Fruit fly (Drosophila melanogaster) whole organism, embryonic: ENCODE results near the gene Oseg1.
A peak's percentile ranks its signal among the peaks of the same experiment; 100 is the strongest.

Experiments
- ATbp ChIP-seq: fragments of 200-800 bp; sonication (Bioruptor generic); optimal IDR thresholded peaks from 2 replicates; lab custom pipeline; 2017; ENCODE audit warnings: missing biosample characterization, mild to moderate bottlenecking, missing genetic modification characterization, missing genetic modification reagents
- Asciz ChIP-seq: fragments of 200-800 bp; sonication (Bioruptor generic); optimal IDR thresholded peaks from 2 replicates; lab custom pipeline; 2017; ENCODE audit warnings: missing biosample characterization, mild to moderate bottlenecking, missing genetic modification characterization, missing genetic modification reagents
- Awh ChIP-seq: fragments of 200-800 bp; sonication (Bioruptor generic); IDR thresholded peaks from 2 replicates; pipeline ENCODE4, ENCODE4 v1.3.6; 2022; ENCODE audit warnings: missing biosample characterization, missing genetic modification characterization
- Blimp-1 ChIP-seq: fragments of 200-800 bp; sonication (Bioruptor generic); optimal IDR thresholded peaks from 3 replicates; lab custom pipeline; 2018; ENCODE audit warnings: missing biosample characterization, missing genetic modification characterization, mild to moderate bottlenecking, moderate library complexity, missing genetic modification reagents
- Bteb2 ChIP-seq: fragments of 200-800 bp; sonication (Bioruptor generic); optimal IDR thresholded peaks from 2 replicates; lab custom pipeline; 2016; ENCODE audit warnings: missing biosample characterization, missing genetic modification characterization
- CG11247 ChIP-seq: fragments of 200-800 bp; sonication (Bioruptor generic); IDR thresholded peaks from 2 replicates; pipeline ENCODE4 v1.3.6; 2022; ENCODE audit warnings: missing biosample characterization, missing genetic modification characterization
- CG12219 ChIP-seq: fragments of 200-800 bp; sonication (Bioruptor generic); optimal IDR thresholded peaks from 3 replicates; lab custom pipeline; 2018; ENCODE audit warnings: missing biosample characterization, mild to moderate bottlenecking, missing genetic modification characterization
- CG15269 ChIP-seq: fragments of 200-800 bp; sonication (Bioruptor generic); optimal IDR thresholded peaks from 2 replicates; lab custom pipeline; 2018; ENCODE audit warnings: missing biosample characterization, mild to moderate bottlenecking, missing genetic modification characterization, moderate library complexity
- CG15601 ChIP-seq: fragments of 200-800 bp; sonication (Bioruptor generic); optimal IDR thresholded peaks from 3 replicates; lab custom pipeline; 2019; ENCODE audit warnings: missing biosample characterization, mild to moderate bottlenecking, missing genetic modification characterization, moderate library complexity
- CG17912 ChIP-seq: fragments of 200-800 bp; sonication (Bioruptor generic); optimal IDR thresholded peaks from 2 replicates; lab custom pipeline; 2018; ENCODE audit warnings: missing biosample characterization, mild to moderate bottlenecking, missing genetic modification characterization
- CG18262 ChIP-seq: fragments of 200-800 bp; optimal IDR thresholded peaks from 3 replicates; lab custom pipeline; 2019; ENCODE audit warnings: missing biosample characterization, mild to moderate bottlenecking, missing genetic modification characterization, moderate library complexity
- CG2202 ChIP-seq: fragments of 200-800 bp; sonication (Bioruptor generic); optimal IDR thresholded peaks from 2 replicates; lab custom pipeline; 2018; ENCODE audit warnings: missing biosample characterization, mild to moderate bottlenecking, missing genetic modification characterization
- CG2875 ChIP-seq: fragments of 200-800 bp; sonication (Bioruptor generic); optimal IDR thresholded peaks from 2 replicates; lab custom pipeline; 2017; ENCODE audit warnings: missing biosample characterization, mild to moderate bottlenecking, missing genetic modification characterization, missing genetic modification reagents
- CG3163 ChIP-seq: fragments of 200-800 bp; sonication (Bioruptor generic); optimal IDR thresholded peaks from 3 replicates; lab custom pipeline; 2016; ENCODE audit warnings: missing biosample characterization, missing genetic modification characterization
- CG3281 ChIP-seq: fragments of 200-800 bp; sonication (Bioruptor generic); optimal IDR thresholded peaks from 3 replicates; lab custom pipeline; 2017; ENCODE audit warnings: missing biosample characterization, mild to moderate bottlenecking, missing genetic modification characterization
- CG4404 ChIP-seq: fragments of 200-800 bp; sonication (Bioruptor generic); IDR thresholded peaks from 2 replicates; pipeline ENCODE4 v1.3.6; 2022; ENCODE audit warnings: missing biosample characterization, missing genetic modification characterization
- CG4707 ChIP-seq: fragments of 200-800 bp; sonication (Bioruptor generic); optimal IDR thresholded peaks from 2 replicates; lab custom pipeline; 2018; ENCODE audit warnings: missing biosample characterization, mild to moderate bottlenecking, missing genetic modification characterization, moderate library complexity
- CG6654 ChIP-seq: fragments of 200-800 bp; sonication (Bioruptor generic); optimal IDR thresholded peaks from 2 replicates; lab custom pipeline; 2017; ENCODE audit warnings: missing biosample characterization, mild to moderate bottlenecking, missing genetic modification characterization
- CG8388 ChIP-seq: fragments of 200-800 bp; sonication (Bioruptor generic); optimal IDR thresholded peaks from 2 replicates; lab custom pipeline; 2019; ENCODE audit warnings: missing biosample characterization, mild to moderate bottlenecking, missing genetic modification characterization, moderate library complexity
- D ChIP-seq, 2 experiments: fragments of 200-800 bp in 1 of 2; fragments of >200 bp in 1 of 2; sonication (Bioruptor generic) in 1 of 2; optimal IDR thresholded peaks; 2 replicates in 1 of 2; 3 replicates in 1 of 2; lab custom pipeline; 2017; ENCODE audit warnings: mild to moderate bottlenecking in 1 of 2, missing biosample characterization in 1 of 2, missing genetic modification characterization in 1 of 2, missing genetic modification reagents in 1 of 2
- Ets65A ChIP-seq: fragments of 200-800 bp; sonication (Bioruptor generic); peaks from one replicate; lab custom pipeline; 2016; ENCODE audit warnings: missing biosample characterization, missing genetic modification characterization
- HLHmδ ChIP-seq: fragments of 200-800 bp; sonication (Bioruptor generic); optimal IDR thresholded peaks from 2 replicates; lab custom pipeline; 2018; ENCODE audit warnings: missing biosample characterization, mild to moderate bottlenecking, missing genetic modification characterization, moderate library complexity
- Hand ChIP-seq: fragments of 200-800 bp; sonication (Bioruptor generic); optimal IDR thresholded peaks from 2 replicates; lab custom pipeline; 2017; ENCODE audit warnings: mild to moderate bottlenecking, missing biosample characterization, missing genetic modification reagents, missing genetic modification characterization
- Hr78 ChIP-seq, 2 experiments: fragments of 200-800 bp in 1 of 2; fragments of >200 bp in 1 of 2; sonication (Bioruptor generic) in 1 of 2; optimal IDR thresholded peaks; 2 replicates each; lab custom pipeline; 2017 to 2019; ENCODE audit warnings: missing biosample characterization in 2 of 2, missing genetic modification characterization in 2 of 2, mild to moderate bottlenecking in 1 of 2, moderate library complexity in 1 of 2
- Hsf ChIP-seq: fragments of 200-800 bp; sonication (Bioruptor generic); optimal IDR thresholded peaks from 3 replicates; lab custom pipeline; 2016; ENCODE audit warnings: missing biosample characterization, missing genetic modification characterization
- Lpt ChIP-seq: fragments of >200 bp; optimal IDR thresholded peaks from 2 replicates; lab custom pipeline; 2018; ENCODE audit warnings: missing biosample characterization, missing genetic modification characterization
- NFAT ChIP-seq: fragments of 200-800 bp; sonication (Bioruptor generic); IDR thresholded peaks from 2 replicates; pipeline ENCODE4 v1.3.6; 2022; ENCODE audit warnings: missing biosample characterization, missing genetic modification characterization
- Sox100B ChIP-seq: fragments of 200-800 bp; sonication (Bioruptor generic); optimal IDR thresholded peaks from 3 replicates; lab custom pipeline; 2018; ENCODE audit warnings: missing biosample characterization, mild to moderate bottlenecking, missing genetic modification characterization
- ato ChIP-seq: fragments of 200-800 bp; sonication (Bioruptor generic); IDR thresholded peaks from 2 replicates; pipeline ENCODE4 v1.3.6; 2022; ENCODE audit warnings: missing biosample characterization, missing genetic modification characterization; ENCODE audit not compliant: partially characterized antibody
- bsh ChIP-seq, 2 experiments: fragments of 200-800 bp; sonication (Bioruptor generic); optimal IDR thresholded peaks; 2 replicates each; lab custom pipeline; 2017 to 2018; ENCODE audit warnings: mild to moderate bottlenecking in 2 of 2, missing biosample characterization in 2 of 2, missing genetic modification characterization in 2 of 2, moderate library complexity in 1 of 2
- chm ChIP-seq: fragments of 200-800 bp; sonication (Bioruptor generic); IDR thresholded peaks from 2 replicates; pipeline ENCODE4 v1.3.6; 2022; ENCODE audit warnings: missing biosample characterization, missing genetic modification characterization
- ci ChIP-seq: fragments of 200-800 bp; sonication (Bioruptor generic); IDR thresholded peaks from 3 replicates; pipeline ENCODE4 v1.3.6; 2022; ENCODE audit warnings: missing biosample characterization, missing genetic modification characterization
- fd64A ChIP-seq: fragments of 200-800 bp; sonication (Bioruptor generic); optimal IDR thresholded peaks from 3 replicates; lab custom pipeline; 2018; ENCODE audit warnings: missing biosample characterization, mild to moderate bottlenecking, missing genetic modification characterization
- gsb-n ChIP-seq: fragments of 200-800 bp; sonication (Bioruptor generic); optimal IDR thresholded peaks from 3 replicates; lab custom pipeline; 2018; ENCODE audit warnings: missing biosample characterization, mild to moderate bottlenecking, missing genetic modification characterization
- kah ChIP-seq: fragments of 200-800 bp; sonication (Bioruptor generic); optimal IDR thresholded peaks from 2 replicates; lab custom pipeline; 2018; ENCODE audit warnings: missing biosample characterization, mild to moderate bottlenecking, missing genetic modification characterization
- kni ChIP-seq: fragments of 200-800 bp; sonication (Bioruptor generic); optimal IDR thresholded peaks from 3 replicates; lab custom pipeline; 2017; ENCODE audit warnings: mild to moderate bottlenecking, missing biosample characterization, missing genetic modification reagents, missing genetic modification characterization
- lmd ChIP-seq: fragments of 200-800 bp; sonication (Bioruptor generic); IDR thresholded peaks from 2 replicates; pipeline ENCODE4 v1.3.6; 2022; ENCODE audit warnings: missing biosample characterization, missing genetic modification characterization
- lola ChIP-seq, 3 experiments: fragments of >200 bp in 2 of 3; fragments of 200-800 bp in 1 of 3; sonication (Bioruptor generic) in 1 of 3; optimal IDR thresholded peaks; 2 replicates each; lab custom pipeline; 2017 to 2019; ENCODE audit warnings: missing biosample characterization in 3 of 3, missing genetic modification characterization in 3 of 3, mild to moderate bottlenecking in 1 of 3, moderate library complexity in 1 of 3
- org-1 ChIP-seq: fragments of 200-800 bp; sonication (Bioruptor generic); optimal IDR thresholded peaks from 2 replicates; lab custom pipeline; 2017; ENCODE audit warnings: missing biosample characterization, missing genetic modification characterization
- p53 ChIP-seq: fragments of 200-800 bp; sonication (Bioruptor generic); optimal IDR thresholded peaks from 2 replicates; lab custom pipeline; 2016; ENCODE audit warnings: missing biosample characterization, missing genetic modification characterization
- prd ChIP-seq, 3 experiments: fragments of >200 bp in 2 of 3; fragments of 200-800 bp in 1 of 3; sonication (Bioruptor generic) in 1 of 3; optimal IDR thresholded peaks in 2 of 3; IDR thresholded peaks in 1 of 3; 2 replicates in 2 of 3; 3 replicates in 1 of 3; pipeline versions ENCODE4 v1.3.6 to Lab custom; 2017 to 2022; ENCODE audit warnings: missing biosample characterization in 1 of 3, missing genetic modification characterization in 1 of 3
- pros ChIP-seq: fragments of 200-800 bp; sonication (Bioruptor generic); optimal IDR thresholded peaks from 3 replicates; lab custom pipeline; 2019; ENCODE audit warnings: missing biosample characterization, mild to moderate bottlenecking, missing genetic modification characterization, moderate library complexity
- run ChIP-seq: fragments of 200-800 bp; sonication (Bioruptor generic); optimal IDR thresholded peaks from 3 replicates; lab custom pipeline; 2018; ENCODE audit warnings: missing biosample characterization, mild to moderate bottlenecking, missing genetic modification characterization
- sd ChIP-seq: fragments of 200-800 bp; sonication (Bioruptor generic); optimal IDR thresholded peaks from 3 replicates; lab custom pipeline; 2018; ENCODE audit warnings: missing biosample characterization, mild to moderate bottlenecking, missing genetic modification characterization, moderate library complexity
- sens ChIP-seq: fragments of 200-800 bp; sonication (Bioruptor generic); peaks from one replicate; lab custom pipeline; 2016; ENCODE audit warnings: missing biosample characterization, missing genetic modification characterization
- slbo ChIP-seq: fragments of 200-800 bp; sonication (Bioruptor generic); IDR thresholded peaks from 2 replicates; pipeline ENCODE4 v1.3.6; 2022; ENCODE audit warnings: missing biosample characterization, missing genetic modification characterization
- sqz ChIP-seq: fragments of 200-800 bp; sonication (Bioruptor generic); optimal IDR thresholded peaks from 3 replicates; lab custom pipeline; 2018; ENCODE audit warnings: missing biosample characterization, mild to moderate bottlenecking, missing genetic modification characterization
- tup ChIP-seq: fragments of 200-800 bp; sonication (Bioruptor generic); optimal IDR thresholded peaks from 2 replicates; lab custom pipeline; 2016; ENCODE audit warnings: missing biosample characterization, mild to moderate bottlenecking, missing genetic modification characterization, moderate library complexity
- unpg ChIP-seq: fragments of 200-800 bp; sonication (Bioruptor generic); optimal IDR thresholded peaks from 3 replicates; lab custom pipeline; 2018; ENCODE audit warnings: missing biosample characterization, mild to moderate bottlenecking, missing genetic modification characterization, moderate library complexity

Oseg1 gene

dm6 chr3L:8379161-8379560 is 33.5 kb downstream of the Oseg1 start (continued):
- TF ChIP-seq CG17912 (GFP tag; lab: Kevin White, UChicago): no peak
- TF ChIP-seq ci (GFP tag; lab: Robert Waterston, UW): peak; percentile 50; the same call in 2 of the 3 replicates
- no peak for TF ChIP-seq kah
- TF ChIP-seq CG8388 (GFP tag; lab: Kevin White, UChicago): peak; percentile 26
- TF ChIP-seq lola (GFP tag; optimal IDR thresholded peaks at IDR 0.05; lab: Kevin White, UChicago): peak in 1 of 3 experiments; percentile 9
- peak; percentile 27; the same call in 1 of the 2 replicates for TF ChIP-seq chm
- TF ChIP-seq Bteb2 (GFP tag; lab: Kevin White, UChicago): no peak
- peak; percentile 34 for TF ChIP-seq CG15601 (tag; lab: Kevin White, UChicago)
- peak; percentile 27; the same call in 1 of the 2 replicates for TF ChIP-seq slbo (GFP tag; lab: Robert Waterston, UW)
- TF ChIP-seq org-1: no peak
- TF ChIP-seq CG18262 (tag; lab: Kevin White, UChicago): peak; percentile 7
- TF ChIP-seq Awh (GFP tag; lab: Robert Waterston, UW): 0 out of 2 replicates have a peak, but pooled peaks have one; percentile 11
- peak; percentile 21 for TF ChIP-seq CG4707
- TF ChIP-seq D (optimal IDR thresholded peaks at IDR 0.05; lab: Kevin White, UChicago): no peak
- no peak for TF ChIP-seq D (GFP tag; optimal IDR thresholded peaks at IDR 0.05; lab: Kevin White, UChicago)
- peak; percentile 57 for TF ChIP-seq ATbp
- peak; percentile 15 for TF ChIP-seq unpg (GFP tag; lab: Kevin White, UChicago)
- TF ChIP-seq gsb-n (tag; lab: Kevin White, UChicago): peak; percentile 59
- peak; percentile 49 for TF ChIP-seq CG2202
- peak; percentile 48 for TF ChIP-seq kni (GFP tag; lab: Kevin White, UChicago)
- TF ChIP-seq Asciz (GFP tag; lab: Kevin White, UChicago): peak; percentile 7
- TF ChIP-seq lmd (GFP tag; lab: Robert Waterston, UW): no peak
- TF ChIP-seq NFAT (GFP tag; lab: Robert Waterston, UW): no peak
- peak; percentile 55 for TF ChIP-seq HLHmδ (GFP tag; lab: Kevin White, UChicago)
- TF ChIP-seq fd64A (GFP tag; lab: Kevin White, UChicago): peak; percentile 55
- TF ChIP-seq ato (GFP tag; lab: Robert Waterston, UW): no peak
- no peak for TF ChIP-seq CG3281 (GFP tag; lab: Kevin White, UChicago)
- no peak for TF ChIP-seq Sox100B (GFP tag; lab: Kevin White, UChicago)

dm6 chr3L:8374107-8374506 is 38.5 kb downstream of the Oseg1 start:
- TF ChIP-seq bsh (GFP tag; optimal IDR thresholded peaks at IDR 0.05; lab: Kevin White, UChicago) (no peak), prd (optimal IDR thresholded peaks at IDR 0.05; lab: Kevin White, UChicago) (no peak), prd (GFP tag; IDR thresholded peaks at IDR 0.05; lab: Robert Waterston, UW) (no peak), p53 (GFP tag; lab: Kevin White, UChicago) (no peak), kni (GFP tag; lab: Kevin White, UChicago) (peak; percentile 20), CG2875 (GFP tag; lab: Kevin White, UChicago) (no peak), CG3163 (GFP tag; lab: Kevin White, UChicago) (no peak), tup (GFP tag; lab: Kevin White, UChicago) (no peak), sd (peak; percentile 14), Ets65A (peak; percentile 62), sqz (GFP tag; lab: Kevin White, UChicago) (peak; percentile 96), pros (GFP tag; lab: Kevin White, UChicago) (peak; percentile 76), CG12219 (GFP tag; lab: Kevin White, UChicago) (no peak), sens (peak; percentile 11), CG4404 (GFP tag; lab: Robert Waterston, UW) (no peak), Blimp-1 (peak; percentile 65), Hr78 (GFP tag; optimal IDR thresholded peaks at IDR 0.05; lab: Kevin White, UChicago) (peak in 1 of 2 experiments; percentile 47), Hsf (GFP tag; lab: Kevin White, UChicago) (no peak), Lpt (GFP tag; lab: Kevin White, UChicago) (no peak), CG15269 (tag; lab: Kevin White, UChicago) (peak; percentile 70), CG11247 (0 out of 2 replicates have a peak, but pooled peaks have one; percentile 38), run (tag; lab: Kevin White, UChicago) (no peak), CG6654 (GFP tag; lab: Kevin White, UChicago) (no peak), Hand (GFP tag; lab: Kevin White, UChicago) (no peak)
- TF ChIP-seq, all 482 proteins: peak for 10
